Fruit fly (Drosophila melanogaster) whole organism: ENCODE data around the gene Hsc70-4.

Source experiments
- CG8478 ChIP-seq: fragments of >200 bp; optimal IDR thresholded peaks from 2 replicates; lab custom pipeline; 2018; ENCODE audit warnings: inconsistent platforms
- Dll ChIP-seq: fragments of >200 bp; optimal IDR thresholded peaks from 2 replicates; lab custom pipeline; 2017
- EcR ChIP-seq, 2 experiments: fragments of >200 bp; optimal IDR thresholded peaks; 2 replicates each; lab custom pipeline; 2017; ENCODE audit warnings: missing biosample characterization in 2 of 2, missing genetic modification characterization in 2 of 2, missing genetic modification reagents in 2 of 2
- pan ChIP-seq: fragments of >200 bp; optimal IDR thresholded peaks from 2 replicates; lab custom pipeline; 2017
- psq ChIP-seq: fragments of >200 bp; optimal IDR thresholded peaks from 2 replicates; lab custom pipeline; 2017
- usp ChIP-seq: fragments of >200 bp; optimal IDR thresholded peaks from 2 replicates; lab custom pipeline; 2017; ENCODE audit warnings: missing biosample characterization, missing genetic modification characterization, mixed read lengths

Hsc70-4 gene

DNA sequence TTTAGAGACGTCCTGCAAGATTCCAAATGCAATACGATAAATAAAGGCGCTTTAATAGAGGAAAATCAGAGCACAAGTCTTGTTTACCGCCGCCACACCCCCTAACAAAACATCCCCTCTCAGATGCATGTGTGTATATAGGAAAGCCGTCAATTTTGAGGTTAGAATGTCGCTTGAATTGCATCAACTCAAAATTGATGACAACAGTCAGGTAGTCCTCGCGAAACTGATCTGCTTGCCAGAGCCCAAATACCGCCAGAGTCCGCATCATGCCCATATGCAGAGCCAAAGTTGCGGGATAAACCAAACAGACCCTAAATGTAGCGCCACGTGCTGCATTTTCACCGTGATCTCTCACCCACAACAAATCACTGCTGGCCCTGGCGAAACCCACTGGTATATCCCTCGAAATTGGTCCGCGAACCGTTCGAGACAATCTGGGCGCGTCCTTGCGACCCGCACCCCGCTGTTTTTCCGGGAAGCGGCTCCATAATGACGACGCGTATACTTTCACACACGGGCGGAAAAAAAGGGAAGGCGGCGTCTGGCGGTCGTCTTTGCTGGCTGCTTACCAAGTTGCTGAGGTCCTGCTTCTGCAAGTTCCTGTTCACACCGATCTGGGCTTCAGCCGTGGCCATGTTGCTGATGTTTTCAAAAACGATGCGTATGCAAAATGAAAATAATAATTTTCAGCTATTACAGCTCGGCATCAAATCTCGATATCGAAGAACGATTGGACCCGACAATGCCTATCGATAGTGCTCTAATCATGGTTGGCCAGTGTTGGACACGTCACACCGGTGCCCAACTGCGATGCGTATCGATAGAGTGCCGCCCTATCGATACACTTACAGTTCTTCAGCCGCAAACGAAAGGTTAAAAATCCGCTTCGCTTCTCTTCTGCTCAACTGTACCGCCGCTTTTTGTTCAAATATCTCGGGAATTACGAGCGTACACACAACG is 20.5 kb downstream of the Hsc70-4 start, which contains the start of the genes eIF2gamma and Set:
Gene eIF2gamma (minus strand): TSS at position 749 of the 963 bp plus-strand sequence.
Gene Set (plus strand): TSS at position 843 of the 963 bp plus-strand sequence.
- TF ChIP-seq usp (no peak), pan (lab: Kevin White, UChicago) (no peak), psq (lab: Kevin White, UChicago) (no peak), EcR (GFP tag; optimal IDR thresholded peaks at IDR 0.05; lab: Kevin White, UChicago) (no peak), Dll (lab: Kevin White, UChicago) (no peak), CG8478 (lab: Kevin White, UChicago) (no peak)

DNA sequence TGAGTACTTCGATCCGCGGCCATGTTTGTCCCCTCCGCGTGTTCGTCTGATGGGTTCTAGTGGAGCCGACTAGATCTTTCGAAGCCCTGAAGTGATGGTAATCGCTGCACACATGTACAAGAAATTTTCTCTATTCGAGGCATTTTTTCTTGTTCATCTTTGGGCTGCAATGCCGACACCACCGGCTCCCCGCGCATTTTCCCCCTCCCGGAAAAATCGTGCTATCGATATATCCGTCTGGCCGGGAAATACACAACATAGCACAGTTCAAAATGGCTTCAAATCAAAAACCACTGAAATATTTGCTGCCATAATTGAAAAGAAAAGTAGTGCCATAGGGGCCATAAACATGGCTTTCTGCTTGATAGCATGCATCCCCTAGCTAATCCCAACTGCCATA is 21.5 kb downstream of the Hsc70-4 start:
- TF ChIP-seq EcR (GFP tag; optimal IDR thresholded peaks at IDR 0.05; lab: Kevin White, UChicago) (no peak), pan (lab: Kevin White, UChicago) (no peak), psq (lab: Kevin White, UChicago) (no peak), usp (no peak), Dll (lab: Kevin White, UChicago) (no peak), CG8478 (lab: Kevin White, UChicago) (no peak)

DNA sequence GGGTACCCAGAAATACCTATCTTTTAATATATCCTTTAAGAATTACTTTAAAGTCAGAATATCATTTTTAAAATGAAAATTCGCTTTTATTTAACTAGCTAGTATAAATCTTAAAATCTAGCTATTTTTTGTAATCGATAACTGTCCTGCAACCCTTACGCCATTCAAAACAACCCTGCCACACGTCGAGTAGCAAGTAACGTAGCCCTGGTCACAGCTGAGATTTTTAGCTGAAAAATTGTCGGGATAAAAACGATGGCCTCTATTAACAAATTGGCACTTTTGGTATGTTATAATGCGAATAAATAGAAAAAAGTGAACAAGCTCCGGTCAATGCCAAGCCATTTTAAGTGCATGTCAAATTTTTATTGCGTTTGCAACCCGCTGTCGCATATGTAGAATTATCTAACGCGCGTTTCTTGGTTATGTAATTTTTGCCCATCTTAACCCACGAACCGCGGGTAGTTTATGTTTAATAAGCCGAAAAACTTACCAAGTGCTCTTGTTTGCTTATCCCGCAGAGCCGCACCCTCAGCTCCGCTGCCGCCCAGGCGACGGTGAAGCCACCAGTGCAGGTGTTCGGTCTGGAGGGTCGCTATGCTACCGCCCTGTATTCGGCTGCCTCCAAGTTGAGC is 23.0 kb downstream of the Hsc70-4 start, which contains the start of gene ATPsynO:
Gene ATPsynO (plus strand): TSS at position 186 of the 635 bp plus-strand sequence.
- TF ChIP-seq EcR (GFP tag; optimal IDR thresholded peaks at IDR 0.05; lab: Kevin White, UChicago) (no peak), CG8478 (lab: Kevin White, UChicago) (no peak), usp (no peak), psq (lab: Kevin White, UChicago) (no peak), Dll (lab: Kevin White, UChicago) (no peak), pan (lab: Kevin White, UChicago) (no peak)

DNA sequence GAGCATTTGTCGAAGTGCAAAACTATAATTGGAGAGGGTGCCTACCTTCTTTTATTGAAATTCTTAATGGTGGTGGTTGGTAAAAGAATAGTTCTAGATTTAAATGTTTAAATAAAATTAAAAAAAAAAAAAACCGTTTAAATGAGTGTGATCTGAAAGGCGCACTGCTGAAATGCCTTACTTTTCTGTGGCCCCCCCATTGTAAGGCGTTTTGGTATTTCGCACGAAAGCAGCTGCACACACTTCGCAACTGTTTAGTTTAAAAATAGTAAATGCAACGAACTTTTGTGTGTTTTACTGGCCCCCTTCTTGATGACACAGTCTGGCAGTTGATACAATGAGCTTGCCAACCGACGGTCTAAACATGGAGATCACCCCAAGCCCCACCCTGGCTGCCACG is 25.9 kb downstream of the Hsc70-4 start, which contains the start of the genes CG14864 and Zip88E:
Gene CG14864 (minus strand): TSS at position 113 of the 400 bp plus-strand sequence.
Gene Zip88E (plus strand): TSS at position 237 of the 400 bp plus-strand sequence.
- TF ChIP-seq EcR (GFP tag; optimal IDR thresholded peaks at IDR 0.05; lab: Kevin White, UChicago): no peak
- TF ChIP-seq CG8478 (lab: Kevin White, UChicago): no peak
- no peak for TF ChIP-seq Dll (lab: Kevin White, UChicago)
- TF ChIP-seq usp: no peak
- no peak for TF ChIP-seq psq (lab: Kevin White, UChicago)
- TF ChIP-seq pan (lab: Kevin White, UChicago): no peak

DNA sequence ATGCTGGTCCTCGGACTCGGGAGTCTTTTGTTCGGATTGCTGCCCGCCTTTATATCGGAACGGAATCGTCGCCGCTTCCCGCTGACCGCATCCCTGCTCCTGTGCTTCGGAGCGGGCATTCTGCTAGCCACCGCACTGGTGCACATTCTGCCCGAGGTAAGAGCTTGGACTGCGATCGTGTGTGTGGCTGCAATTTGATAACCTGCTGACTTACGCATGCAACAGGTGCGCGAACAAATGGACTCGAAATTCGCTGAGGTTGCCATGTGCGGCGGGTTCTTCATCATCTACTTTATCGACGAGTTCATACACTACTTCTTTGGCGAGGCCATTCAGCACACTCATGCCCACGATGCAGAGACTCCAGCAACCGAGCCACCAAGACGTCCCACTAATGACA is 26.4 kb downstream of the Hsc70-4 start:
- no peak for TF ChIP-seq pan (lab: Kevin White, UChicago)
- TF ChIP-seq CG8478 (lab: Kevin White, UChicago): no peak
- no peak for TF ChIP-seq EcR (GFP tag; optimal IDR thresholded peaks at IDR 0.05; lab: Kevin White, UChicago)
- no peak for TF ChIP-seq usp
- TF ChIP-seq Dll (lab: Kevin White, UChicago): no peak
- TF ChIP-seq psq (lab: Kevin White, UChicago): no peak

DNA sequence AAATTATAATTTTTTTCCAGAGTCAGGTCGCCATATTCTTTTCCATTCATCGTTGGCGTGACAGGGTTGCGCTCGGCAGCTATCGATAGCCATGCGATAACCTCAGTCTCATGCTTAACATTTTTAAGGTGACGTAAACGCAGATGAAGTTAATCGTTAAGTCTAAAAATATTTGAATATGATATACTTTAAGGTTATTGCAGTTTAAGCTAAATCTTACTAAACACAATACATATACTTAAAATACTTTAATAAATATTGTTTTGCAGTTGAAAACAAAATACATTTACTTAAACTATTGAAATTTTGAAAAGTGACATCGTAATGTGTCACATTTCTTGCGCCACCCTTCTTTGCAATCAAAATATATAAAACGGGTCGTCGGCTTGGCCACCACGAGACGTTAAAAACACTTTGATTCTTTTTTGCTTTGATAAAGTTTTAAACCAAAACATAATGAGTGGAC is 32.7 kb downstream of the Hsc70-4 start, which contains the start of the genes Cp190 and CG4338:
Gene Cp190 (minus strand): TSS at position 84 of the 466 bp plus-strand sequence.
Gene CG4338 (plus strand): TSS at position 365 of the 466 bp plus-strand sequence.
- TF ChIP-seq usp (no peak), psq (lab: Kevin White, UChicago) (no peak), pan (lab: Kevin White, UChicago) (no peak), EcR (GFP tag; optimal IDR thresholded peaks at IDR 0.05; lab: Kevin White, UChicago) (no peak), Dll (lab: Kevin White, UChicago) (no peak), CG8478 (lab: Kevin White, UChicago) (no peak)

DNA sequence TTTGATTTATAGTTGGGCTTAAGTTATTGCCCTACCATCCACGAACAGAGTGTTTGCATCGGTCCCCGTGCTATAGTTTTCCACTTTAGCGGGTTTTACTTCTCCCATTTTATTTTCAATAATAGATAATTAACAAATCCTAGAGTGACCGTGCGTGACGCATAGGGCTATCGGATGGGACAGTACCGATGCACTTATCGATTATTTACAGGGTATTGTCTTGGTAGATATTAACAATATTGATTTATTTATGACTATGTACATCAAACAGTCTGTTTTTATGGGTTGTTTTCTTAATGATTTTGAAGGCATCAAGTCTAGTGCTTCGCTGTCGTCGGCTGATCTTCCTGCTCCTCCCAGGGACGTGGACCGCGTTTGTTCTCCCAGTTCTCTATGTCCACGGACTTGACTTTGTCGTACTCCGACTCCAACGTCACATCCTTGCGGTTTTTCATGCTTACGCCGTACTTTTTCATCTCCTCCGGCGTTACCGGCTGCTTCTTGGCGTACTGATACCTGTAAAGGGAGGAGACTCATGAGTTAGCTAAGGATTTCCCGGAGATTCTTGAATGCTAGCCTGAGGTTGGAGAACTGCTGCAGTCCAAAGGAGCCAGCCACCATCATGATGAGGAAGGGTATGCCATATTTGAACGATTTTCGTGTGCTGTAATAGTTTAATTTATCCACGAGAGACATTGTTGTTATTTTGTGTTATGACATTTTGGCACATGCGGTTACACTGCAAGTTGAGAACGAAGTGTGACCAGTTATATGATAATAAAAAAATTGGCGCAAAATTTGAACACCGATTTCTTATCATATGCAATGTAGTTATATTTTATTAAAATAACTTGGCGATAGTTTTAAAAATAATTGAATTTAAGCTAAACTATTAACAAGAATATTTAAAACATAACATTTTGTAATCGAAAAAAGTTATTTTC is 35.7 kb downstream of the Hsc70-4 start, which contains the start of the genes MRG15 and Tm1:
Gene MRG15 (minus strand): TSS at position 184 of the 944 bp plus-strand sequence.
Gene Tm1 (plus strand): TSS at position 295 of the 944 bp plus-strand sequence.
- TF ChIP-seq pan (lab: Kevin White, UChicago) (peak; percentile 77), psq (lab: Kevin White, UChicago) (no peak), Dll (lab: Kevin White, UChicago) (no peak)

DNA sequence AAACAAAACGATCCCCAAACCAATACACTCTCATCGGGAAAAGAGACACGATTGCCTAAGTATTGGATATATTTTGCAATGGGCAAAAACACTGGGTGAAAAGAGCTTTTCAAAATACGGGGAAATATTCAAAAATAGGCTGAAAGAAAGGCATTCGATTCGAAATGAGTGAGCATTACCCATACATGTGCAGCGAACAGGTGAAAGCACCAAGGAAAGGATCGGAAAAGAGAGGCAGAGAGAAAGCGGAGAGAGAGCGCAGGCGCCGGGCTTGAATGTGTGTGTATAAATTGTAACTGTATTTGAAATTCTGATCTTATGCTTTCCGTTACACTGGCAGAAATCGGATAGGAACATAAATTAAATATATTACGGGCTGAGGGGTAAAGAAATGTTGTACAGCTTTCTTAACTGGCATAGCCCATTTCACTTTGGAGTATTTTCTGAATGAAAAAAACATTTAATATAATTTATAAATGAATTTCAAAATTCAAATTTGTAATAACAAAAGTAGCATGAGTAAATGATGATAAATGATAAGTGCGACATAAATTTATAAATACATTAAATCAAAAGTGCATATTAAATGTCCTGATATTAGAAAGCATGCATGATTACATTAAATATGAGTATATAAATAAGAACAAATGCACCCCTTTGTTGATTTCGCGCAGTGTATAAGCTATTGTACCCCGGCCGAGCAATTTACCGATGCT is 38.3 kb downstream of the Hsc70-4 start:
- TF ChIP-seq CG8478 (lab: Kevin White, UChicago) (no peak), EcR (GFP tag; optimal IDR thresholded peaks at IDR 0.05; lab: Kevin White, UChicago) (no peak), Dll (lab: Kevin White, UChicago) (no peak), pan (lab: Kevin White, UChicago) (no peak), usp (no peak), psq (lab: Kevin White, UChicago) (no peak)

DNA sequence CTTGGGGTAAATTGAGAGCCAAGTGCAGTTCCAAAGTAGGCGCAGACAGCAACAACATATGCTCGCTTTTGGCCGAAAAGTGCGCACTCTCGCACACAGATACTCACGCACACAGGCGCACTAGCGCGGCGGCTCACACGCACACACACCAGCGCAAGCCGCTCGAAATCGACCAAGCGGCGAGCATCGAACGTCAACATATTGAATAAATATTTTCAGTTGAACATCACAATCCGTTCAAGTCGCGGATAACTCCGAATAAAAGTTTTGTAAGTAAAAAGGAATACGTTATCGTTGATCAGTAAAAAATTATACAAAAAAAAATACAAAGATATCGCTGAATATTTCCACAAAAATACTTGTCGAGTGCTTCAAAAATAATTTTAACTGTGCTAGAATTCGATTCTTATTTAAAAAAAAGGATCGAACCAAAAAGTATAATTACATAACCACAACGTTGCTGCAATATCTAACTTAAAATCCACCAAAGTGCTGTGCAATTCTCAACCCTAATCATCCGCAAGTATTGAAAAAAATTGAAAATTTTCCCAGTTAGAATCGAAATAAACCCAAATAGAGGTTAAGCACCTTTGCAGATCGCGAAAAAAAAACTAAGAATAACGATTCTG is 39.0 kb downstream of the Hsc70-4 start:
- TF ChIP-seq usp (no peak), EcR (GFP tag; optimal IDR thresholded peaks at IDR 0.05; lab: Kevin White, UChicago) (no peak), pan (lab: Kevin White, UChicago) (no peak), Dll (lab: Kevin White, UChicago) (no peak), psq (lab: Kevin White, UChicago) (no peak), CG8478 (lab: Kevin White, UChicago) (no peak)
